Fruit fly (Drosophila melanogaster): ENCODE measurements around the gene C15.

Gene C15

dm6 chr3R:21534697-21535676 lies 35.2 kb downstream of the C15 start (continued):
- TF ChIP-seq pho (GFP tag; optimal IDR thresholded peaks at IDR 0.05) (no peak), CG6791 (GFP tag; IDR thresholded peaks at IDR 0.05; ENCODE audit: partially characterized antibody) (no peak), sens (GFP tag) (peak; percentile 37), fd64A (GFP tag; optimal IDR thresholded peaks at IDR 0.05) (no peak), CG6813 (GFP tag; optimal IDR thresholded peaks at IDR 0.05) (peak; percentile 19), stwl (tag; optimal IDR thresholded peaks at IDR 0.05) (no peak), CoRest (tag; optimal IDR thresholded peaks at IDR 0.05) (peak; percentile 6), CG5180 (GFP tag; optimal IDR thresholded peaks at IDR 0.05) (no peak), CG10979 (tag; optimal IDR thresholded peaks at IDR 0.05) (peak; percentile 60), CG4424 (GFP tag; optimal IDR thresholded peaks at IDR 0.05) (peak; percentile 18), Max (GFP tag; optimal IDR thresholded peaks at IDR 0.05) (no peak), CG12744 (GFP tag; optimal IDR thresholded peaks at IDR 0.05) (no peak), CG15269 (tag; optimal IDR thresholded peaks at IDR 0.05) (no peak), yki (optimal IDR thresholded peaks at IDR 0.05) (no peak), Stat92E (GFP tag; optimal IDR thresholded peaks at IDR 0.05) (no peak), Jarid2 (GFP tag; optimal IDR thresholded peaks at IDR 0.05) (peak; percentile 17), CG11085 (GFP tag; IDR thresholded peaks at IDR 0.05) (no peak), D19B (GFP tag; optimal IDR thresholded peaks at IDR 0.05) (no peak), CG3281 (GFP tag; optimal IDR thresholded peaks at IDR 0.05) (no peak), CG4404 (GFP tag; IDR thresholded peaks at IDR 0.05) (no peak), CG12391 (tag; optimal IDR thresholded peaks at IDR 0.05) (peak; percentile 25), h (optimal IDR thresholded peaks at IDR 0.05) (no peak), bsh (GFP tag; optimal IDR thresholded peaks at IDR 0.05) (no peak), croc (GFP tag; conservative IDR thresholded peaks at IDR 0.05) (no peak), CG6175 (GFP tag; IDR thresholded peaks at IDR 0.05) (no peak), kay (GFP tag; optimal IDR thresholded peaks at IDR 0.05) (no peak), CG4820 (GFP tag; optimal IDR thresholded peaks at IDR 0.05) (no peak), ranshi (GFP tag; IDR thresholded peaks at IDR 0.05) (no peak), trem (tag; optimal IDR thresholded peaks at IDR 0.05) (peak; percentile 24), Xrp1 (GFP tag; IDR thresholded peaks at IDR 0.05) (0 out of 2 replicates have a peak, but pooled peaks have one; percentile 13), CG9797 (GFP tag; optimal IDR thresholded peaks at IDR 0.05) (no peak), CG33557 (GFP tag; optimal IDR thresholded peaks at IDR 0.05) (no peak), otp (GFP tag; IDR thresholded peaks at IDR 0.05) (no peak), Kr (GFP tag; optimal IDR thresholded peaks at IDR 0.05) (peak; percentile 85), CG5245 (GFP tag; optimal IDR thresholded peaks at IDR 0.05) (no peak), twi (tag; optimal IDR thresholded peaks at IDR 0.05) (peak; percentile 59), Ets97D (GFP tag; optimal IDR thresholded peaks at IDR 0.05) (no peak), ap (GFP tag; IDR thresholded peaks at IDR 0.05) (no peak), Antp (GFP tag; optimal IDR thresholded peaks at IDR 0.05) (no peak), CG2199 (GFP tag; IDR thresholded peaks at IDR 0.05) (0 out of 3 replicates have a peak, but pooled peaks have one; percentile 29), dimm (GFP tag; IDR thresholded peaks at IDR 0.05) (no peak), HLH3B (GFP tag; IDR thresholded peaks at IDR 0.05) (no peak), Gsc (GFP tag; IDR thresholded peaks at IDR 0.05) (no peak), dan (GFP tag; IDR thresholded peaks at IDR 0.05) (no peak), zen (tag; optimal IDR thresholded peaks at IDR 0.05) (peak; percentile 45), nom (GFP tag; optimal IDR thresholded peaks at IDR 0.05) (no peak), CG15601 (tag; optimal IDR thresholded peaks at IDR 0.05) (no peak), CG2129 (GFP tag; IDR thresholded peaks at IDR 0.05; ENCODE audit: partially characterized antibody) (no peak), CG3726 (GFP tag; IDR thresholded peaks at IDR 0.05) (no peak)
